Fruit fly (Drosophila melanogaster) whole organism, embryonic: ENCODE results near the gene Uxt.

Source experiments
- Asciz ChIP-seq: fragments of 200-800 bp; sonication (Bioruptor generic); optimal IDR thresholded peaks from 2 replicates; lab custom pipeline; 2017; ENCODE audit warnings: missing biosample characterization, mild to moderate bottlenecking, missing genetic modification characterization, missing genetic modification reagents
- CG10274 ChIP-seq: fragments of 200-800 bp; sonication (Bioruptor generic); optimal IDR thresholded peaks from 3 replicates; lab custom pipeline; 2017; ENCODE audit warnings: missing biosample characterization, mild to moderate bottlenecking, missing genetic modification characterization
- CG12299 ChIP-seq: fragments of 200-800 bp; sonication (Bioruptor generic); optimal IDR thresholded peaks from 2 replicates; lab custom pipeline; 2018; ENCODE audit warnings: missing biosample characterization, mild to moderate bottlenecking, missing genetic modification characterization
- CG1233 ChIP-seq: fragments of 200-800 bp; sonication (Bioruptor generic); optimal IDR thresholded peaks from 4 replicates; lab custom pipeline; 2018; ENCODE audit warnings: missing biosample characterization, mild to moderate bottlenecking, missing genetic modification characterization
- CG12391 ChIP-seq: fragments of 200-800 bp; sonication (Bioruptor generic); optimal IDR thresholded peaks from 3 replicates; lab custom pipeline; 2018; ENCODE audit warnings: missing biosample characterization, mild to moderate bottlenecking, missing genetic modification characterization, moderate library complexity
- CG12659 ChIP-seq: fragments of 200-800 bp; sonication (Bioruptor generic); optimal IDR thresholded peaks from 3 replicates; lab custom pipeline; 2017; ENCODE audit warnings: mild to moderate bottlenecking, missing biosample characterization, missing genetic modification reagents, missing genetic modification characterization
- CG15073 ChIP-seq: fragments of 200-800 bp; sonication (Bioruptor generic); optimal IDR thresholded peaks from 2 replicates; lab custom pipeline; 2016; ENCODE audit warnings: missing biosample characterization, missing genetic modification characterization
- CG1792 ChIP-seq: fragments of 200-800 bp; sonication (Bioruptor generic); optimal IDR thresholded peaks from 2 replicates; lab custom pipeline; 2016; ENCODE audit warnings: missing biosample characterization, missing genetic modification characterization
- CG2889 ChIP-seq: fragments of 200-800 bp; sonication (Bioruptor generic); IDR thresholded peaks from 3 replicates; pipeline ENCODE4 v1.3.6; 2022; ENCODE audit warnings: missing biosample characterization, missing genetic modification characterization
- CG34224 ChIP-seq: fragments of 200-800 bp; sonication (Bioruptor generic); IDR thresholded peaks from 3 replicates; pipeline ENCODE4 v1.3.6; 2022; ENCODE audit warnings: missing biosample characterization, missing genetic modification characterization; ENCODE audit not compliant: partially characterized antibody
- CG7839 ChIP-seq: fragments of 200-800 bp; sonication (Bioruptor generic); optimal IDR thresholded peaks from 3 replicates; lab custom pipeline; 2018; ENCODE audit warnings: missing biosample characterization, mild to moderate bottlenecking, missing genetic modification characterization, moderate library complexity
- CG8359 ChIP-seq: fragments of 200-800 bp; sonication (Bioruptor generic); optimal IDR thresholded peaks from 2 replicates; lab custom pipeline; 2017; ENCODE audit warnings: missing biosample characterization, mild to moderate bottlenecking, missing genetic modification characterization, borderline replicate concordance
- E2f1 ChIP-seq: fragments of 200-800 bp; sonication (Bioruptor generic); IDR thresholded peaks from 2 replicates; pipeline ENCODE4 v1.3.6; 2022; ENCODE audit warnings: missing biosample characterization, missing genetic modification characterization
- HLH54F ChIP-seq: fragments of 200-800 bp; sonication (Bioruptor generic); optimal IDR thresholded peaks from 3 replicates; lab custom pipeline; 2016; ENCODE audit warnings: missing biosample characterization, missing genetic modification characterization
- Hmr ChIP-seq: fragments of 200-800 bp; sonication (Bioruptor generic); optimal IDR thresholded peaks from 3 replicates; lab custom pipeline; 2017; ENCODE audit warnings: mild to moderate bottlenecking, missing biosample characterization, missing genetic modification reagents, missing genetic modification characterization
- Hr3 ChIP-seq: fragments of 200-800 bp; sonication (Bioruptor generic); optimal IDR thresholded peaks from 3 replicates; lab custom pipeline; 2016; ENCODE audit warnings: missing biosample characterization, missing genetic modification characterization
- Max ChIP-seq: fragments of 200-800 bp; sonication (Bioruptor generic); optimal IDR thresholded peaks from 2 replicates; lab custom pipeline; 2016; ENCODE audit warnings: missing biosample characterization, mild to moderate bottlenecking, missing genetic modification characterization
- Nf-YB ChIP-seq: fragments of 200-800 bp; sonication (Bioruptor generic); optimal IDR thresholded peaks from 3 replicates; lab custom pipeline; 2019; ENCODE audit warnings: missing biosample characterization, mild to moderate bottlenecking, missing genetic modification characterization, moderate library complexity
- Six4 ChIP-seq: fragments of 200-800 bp; sonication (Bioruptor generic); optimal IDR thresholded peaks from 2 replicates; lab custom pipeline; 2016; ENCODE audit warnings: missing biosample characterization, missing genetic modification characterization
- TFAM ChIP-seq: fragments of 200-800 bp; sonication (Bioruptor generic); optimal IDR thresholded peaks from 2 replicates; lab custom pipeline; 2017; ENCODE audit warnings: missing biosample characterization, missing genetic modification characterization, inconsistent platforms
- Taf1 ChIP-seq: fragments of 200-800 bp; sonication (Bioruptor generic); IDR thresholded peaks from 2 replicates; pipeline ENCODE4 v1.3.6; 2022; ENCODE audit warnings: missing biosample characterization, missing genetic modification characterization
- Trl ChIP-seq, 3 experiments: fragments of >200 bp in 2 of 3; fragments of 200-800 bp in 1 of 3; sonication (Bioruptor generic) in 1 of 3; optimal IDR thresholded peaks; 2 replicates in 1 of 3; 3 replicates in 2 of 3; lab custom pipeline; 2016 to 2017; ENCODE audit warnings: missing biosample characterization in 1 of 3, missing genetic modification characterization in 1 of 3
- bsh ChIP-seq, 2 experiments: fragments of 200-800 bp; sonication (Bioruptor generic); optimal IDR thresholded peaks; 2 replicates each; lab custom pipeline; 2017 to 2018; ENCODE audit warnings: mild to moderate bottlenecking in 2 of 2, missing biosample characterization in 2 of 2, missing genetic modification characterization in 2 of 2, moderate library complexity in 1 of 2
- dati ChIP-seq: fragments of 200-800 bp; sonication (Bioruptor generic); IDR thresholded peaks from 2 replicates; pipeline ENCODE4 v1.3.6; 2022; ENCODE audit warnings: missing biosample characterization, missing genetic modification characterization
- dysf ChIP-seq: fragments of 200-800 bp; sonication (Bioruptor generic); IDR thresholded peaks from 3 replicates; pipeline ENCODE4 v1.3.6; 2022; ENCODE audit warnings: missing biosample characterization, missing genetic modification characterization
- ems ChIP-seq: fragments of 200-800 bp; sonication (Bioruptor generic); optimal IDR thresholded peaks from 3 replicates; lab custom pipeline; 2016; ENCODE audit warnings: missing biosample characterization, missing genetic modification characterization
- fd102C ChIP-seq: fragments of 200-800 bp; sonication (Bioruptor generic); optimal IDR thresholded peaks from 2 replicates; lab custom pipeline; 2018; ENCODE audit warnings: missing biosample characterization, mild to moderate bottlenecking, missing genetic modification characterization, moderate library complexity
- gfzf ChIP-seq: fragments of 200-800 bp; sonication (Bioruptor generic); optimal IDR thresholded peaks from 2 replicates; lab custom pipeline; 2016; ENCODE audit warnings: missing biosample characterization, mild to moderate bottlenecking, missing genetic modification characterization, moderate library complexity
- gsb-n ChIP-seq: fragments of 200-800 bp; sonication (Bioruptor generic); optimal IDR thresholded peaks from 3 replicates; lab custom pipeline; 2018; ENCODE audit warnings: missing biosample characterization, mild to moderate bottlenecking, missing genetic modification characterization
- ham ChIP-seq: fragments of 200-800 bp; sonication (Bioruptor generic); IDR thresholded peaks from 2 replicates; pipeline ENCODE4 v1.3.6; 2022; ENCODE audit warnings: missing biosample characterization, missing genetic modification characterization
- hb ChIP-seq: fragments of 200-800 bp; sonication (Bioruptor generic); IDR thresholded peaks from 3 replicates; pipeline ENCODE4 v1.3.6; 2022; ENCODE audit warnings: missing biosample characterization, missing genetic modification characterization; ENCODE audit not compliant: partially characterized antibody
- jing ChIP-seq: fragments of 200-800 bp; sonication (Bioruptor generic); optimal IDR thresholded peaks from 2 replicates; lab custom pipeline; 2018; ENCODE audit warnings: missing biosample characterization, mild to moderate bottlenecking, missing genetic modification characterization
- lmd ChIP-seq: fragments of 200-800 bp; sonication (Bioruptor generic); IDR thresholded peaks from 2 replicates; pipeline ENCODE4 v1.3.6; 2022; ENCODE audit warnings: missing biosample characterization, missing genetic modification characterization
- nerfin-1 ChIP-seq: fragments of 200-800 bp; sonication (Bioruptor generic); optimal IDR thresholded peaks from 3 replicates; lab custom pipeline; 2019; ENCODE audit warnings: missing biosample characterization, mild to moderate bottlenecking, missing genetic modification characterization, moderate library complexity
- nmo ChIP-seq: fragments of 200-800 bp; sonication (Bioruptor generic); optimal IDR thresholded peaks from 2 replicates; lab custom pipeline; 2018; ENCODE audit warnings: missing biosample characterization, mild to moderate bottlenecking, missing genetic modification characterization, moderate library complexity
- oc ChIP-seq: fragments of 200-800 bp; sonication (Bioruptor generic); optimal IDR thresholded peaks from 2 replicates; lab custom pipeline; 2018; ENCODE audit warnings: missing biosample characterization, mild to moderate bottlenecking, missing genetic modification characterization, moderate library complexity
- onecut ChIP-seq: fragments of 200-800 bp; sonication (Bioruptor generic); IDR thresholded peaks from 2 replicates; pipeline ENCODE4 v1.3.6; 2022; ENCODE audit warnings: missing biosample characterization, missing genetic modification characterization
- otp ChIP-seq: fragments of 200-800 bp; sonication (Bioruptor generic); IDR thresholded peaks from 3 replicates; pipeline ENCODE4, ENCODE4 v1.3.6; 2022; ENCODE audit warnings: missing biosample characterization, missing genetic modification characterization
- pfk ChIP-seq: fragments of 200-800 bp; sonication (Bioruptor generic); optimal IDR thresholded peaks from 2 replicates; lab custom pipeline; 2018; ENCODE audit warnings: missing biosample characterization, mild to moderate bottlenecking, missing genetic modification characterization, moderate library complexity
- phol ChIP-seq: fragments of 200-800 bp; sonication (Bioruptor generic); optimal IDR thresholded peaks from 3 replicates; lab custom pipeline; 2018; ENCODE audit warnings: missing biosample characterization, mild to moderate bottlenecking, missing genetic modification characterization, moderate library complexity
- pnt ChIP-seq: fragments of 200-800 bp; sonication (Bioruptor generic); optimal IDR thresholded peaks from 3 replicates; lab custom pipeline; 2016; ENCODE audit warnings: missing biosample characterization, missing genetic modification characterization
- schlank ChIP-seq: fragments of 200-800 bp; sonication (Bioruptor generic); optimal IDR thresholded peaks from 2 replicates; lab custom pipeline; 2018; ENCODE audit warnings: missing biosample characterization, mild to moderate bottlenecking, missing genetic modification characterization
- sens-2 ChIP-seq: fragments of 200-800 bp; sonication (Bioruptor generic); IDR thresholded peaks from 2 replicates; pipeline ENCODE4 v1.3.6; 2022; ENCODE audit warnings: missing biosample characterization, missing genetic modification characterization
- so ChIP-seq: fragments of 200-800 bp; sonication (Bioruptor generic); IDR thresholded peaks from 3 replicates; pipeline ENCODE4 v1.3.6; 2022; ENCODE audit warnings: missing biosample characterization, missing genetic modification characterization
- tgo ChIP-seq: fragments of 200-800 bp; sonication (Bioruptor generic); IDR thresholded peaks from 3 replicates; pipeline ENCODE4 v1.3.6; 2022; ENCODE audit warnings: missing biosample characterization, missing genetic modification characterization
- trh ChIP-seq: fragments of 200-800 bp; sonication (Bioruptor generic); optimal IDR thresholded peaks from 2 replicates; lab custom pipeline; 2016; ENCODE audit warnings: missing biosample characterization, missing genetic modification characterization
- unpg ChIP-seq: fragments of 200-800 bp; sonication (Bioruptor generic); optimal IDR thresholded peaks from 3 replicates; lab custom pipeline; 2018; ENCODE audit warnings: missing biosample characterization, mild to moderate bottlenecking, missing genetic modification characterization, moderate library complexity
- vfl ChIP-seq: fragments of 200-800 bp; sonication (Bioruptor generic); optimal IDR thresholded peaks from 2 replicates; lab custom pipeline; 2016; ENCODE audit warnings: missing biosample characterization, missing genetic modification characterization
- wor ChIP-seq: fragments of 200-800 bp; sonication (Bioruptor generic); IDR thresholded peaks from 2 replicates; pipeline ENCODE4 v1.3.6; 2022; ENCODE audit warnings: missing biosample characterization, missing genetic modification characterization

The Uxt gene

dm6 chr2L:15271757-15272589 lies 15.6 kb downstream of the Uxt start, which contains the start of gene Cul3 (continued):
- TF ChIP-seq ems (GFP tag; lab: Kevin White, UChicago) (no peak), pnt (GFP tag; lab: Kevin White, UChicago) (no peak), Hmr (GFP tag; lab: Kevin White, UChicago) (no peak), nerfin-1 (tag; lab: Kevin White, UChicago) (no peak), vfl (GFP tag; lab: Kevin White, UChicago) (no peak), Taf1 (GFP tag; lab: Robert Waterston, UW) (no peak), HLH54F (GFP tag; lab: Kevin White, UChicago) (no peak), dysf (GFP tag; lab: Robert Waterston, UW) (no peak), CG34224 (GFP tag; lab: Robert Waterston, UW) (peak; percentile 73), wor (GFP tag; lab: Robert Waterston, UW) (no peak), Asciz (GFP tag; lab: Kevin White, UChicago) (no peak), CG10274 (GFP tag; lab: Kevin White, UChicago) (no peak), otp (GFP tag; lab: Robert Waterston, UW) (no peak), lmd (no peak), CG15073 (GFP tag; lab: Kevin White, UChicago) (no peak), CG7839 (peak; percentile 49), Nf-YB (GFP tag; lab: Kevin White, UChicago) (no peak), ham (GFP tag; lab: Robert Waterston, UW) (no peak), phol (tag; lab: Kevin White, UChicago) (peak; percentile 22), TFAM (GFP tag; lab: Kevin White, UChicago) (no peak), fd102C (no peak), oc (tag; lab: Kevin White, UChicago) (no peak), trh (no peak), tgo (GFP tag; lab: Robert Waterston, UW) (no peak), Trl (optimal IDR thresholded peaks at IDR 0.05; lab: Kevin White, UChicago) (no peak), Trl (GFP tag; optimal IDR thresholded peaks at IDR 0.05; lab: Kevin White, UChicago) (no peak), dati (no peak), sens-2 (GFP tag; lab: Robert Waterston, UW) (no peak), Max (GFP tag; lab: Kevin White, UChicago) (no peak), gsb-n (tag; lab: Kevin White, UChicago) (peak; percentile 1), Six4 (GFP tag; lab: Kevin White, UChicago) (no peak), gfzf (no peak), CG1233 (GFP tag; lab: Kevin White, UChicago) (no peak), E2f1 (GFP tag; lab: Robert Waterston, UW) (no peak), bsh (GFP tag; optimal IDR thresholded peaks at IDR 0.05; lab: Kevin White, UChicago) (no peak), CG8359 (no peak), CG12299 (tag; lab: Kevin White, UChicago) (peak; percentile 3), Hr3 (peak; percentile 20), unpg (GFP tag; lab: Kevin White, UChicago) (no peak), nmo (peak; percentile 19), jing (GFP tag; lab: Kevin White, UChicago) (no peak), CG1792 (GFP tag; lab: Kevin White, UChicago) (no peak), CG12391 (tag; lab: Kevin White, UChicago) (peak; percentile 40), hb (GFP tag; lab: Robert Waterston, UW) (peak; percentile 75), so (GFP tag; lab: Robert Waterston, UW) (no peak), pfk (GFP tag; lab: Kevin White, UChicago) (no peak), schlank (tag; lab: Kevin White, UChicago) (no peak), CG2889 (no peak), onecut (GFP tag; lab: Robert Waterston, UW) (peak; percentile 14; the same call in 1 of the 2 replicates), CG12659 (GFP tag; lab: Kevin White, UChicago) (peak; percentile 21)
